Worm (Caenorhabditis elegans) whole organism, mixed stage, embryonic: Measurements from ENCODE around the gene ttll-12.

ENCODE experiments used
- ceh-43 ChIP-seq: fragments of 200-800 bp; sonication (Bioruptor generic); optimal IDR thresholded peaks from 2 replicates; lab custom pipeline; 2018; ENCODE audit warnings: mild to moderate bottlenecking, missing genetic modification characterization, moderate library complexity, missing compliant biosample characterization
- flh-1 ChIP-seq: fragments of 200-800 bp; sonication (Bioruptor generic); optimal IDR thresholded peaks from 2 replicates; lab custom pipeline; 2018; ENCODE audit warnings: mild to moderate bottlenecking, missing genetic modification characterization, moderate library complexity, missing compliant biosample characterization
- lin-13 ChIP-seq: fragments of 150-350 bp; optimal IDR thresholded peaks from 2 replicates; lab custom pipeline; 2014; ENCODE audit warnings: missing biosample characterization, missing genetic modification characterization
- mab-5 ChIP-seq: fragments of 150-350 bp; optimal IDR thresholded peaks from 2 replicates; lab custom pipeline; 2014; ENCODE audit warnings: missing biosample characterization, missing genetic modification characterization
- mep-1 ChIP-seq: fragments of 150-350 bp; optimal IDR thresholded peaks from 2 replicates; lab custom pipeline; 2017; ENCODE audit warnings: missing biosample characterization, missing genetic modification reagents, missing genetic modification characterization, inconsistent platforms
- nhr-237 ChIP-seq: fragments of 150-350 bp; optimal IDR thresholded peaks from 2 replicates; lab custom pipeline; 2014; ENCODE audit warnings: missing biosample characterization, missing genetic modification characterization
- snpc-4 ChIP-seq: fragments of 150-350 bp; optimal IDR thresholded peaks from 2 replicates; lab custom pipeline; 2014; ENCODE audit warnings: missing biosample characterization, missing genetic modification characterization
- sptf-1 ChIP-seq: sonication (generic microtip); optimal IDR thresholded peaks from 2 replicates; lab custom pipeline; 2017; ENCODE audit warnings: mild to moderate bottlenecking, missing genetic modification characterization, moderate library complexity, missing compliant biosample characterization
- unc-120 ChIP-seq: sonication (generic microtip); optimal IDR thresholded peaks from 2 replicates; lab custom pipeline; 2017; ENCODE audit warnings: missing genetic modification characterization, missing compliant biosample characterization; ENCODE audit not compliant: poor library complexity, severe bottlenecking
- unc-39 ChIP-seq: fragments of 150-350 bp; optimal IDR thresholded peaks from 2 replicates; lab custom pipeline; 2014; ENCODE audit warnings: missing biosample characterization, missing genetic modification characterization

DNA sequence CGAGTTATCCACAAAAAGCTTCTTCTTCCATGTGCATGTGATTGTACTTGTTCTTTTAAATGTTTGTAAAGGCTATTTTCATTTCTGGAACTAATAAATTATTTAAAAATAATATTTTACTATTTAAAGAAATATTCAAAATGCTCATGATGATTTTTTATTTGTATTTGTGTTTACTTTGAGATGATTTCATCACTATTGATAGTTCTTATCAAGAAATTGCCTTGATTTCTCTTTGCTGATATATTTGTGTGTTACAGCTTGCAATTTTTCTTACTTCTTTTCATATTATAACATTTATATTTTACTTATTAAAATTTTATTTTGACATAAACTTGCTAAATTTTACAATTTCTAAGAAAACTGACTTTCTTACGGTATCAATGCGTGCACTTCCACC is 39.4 kb downstream of the ttll-12 start:
- no peak for TF ChIP-seq flh-1 (GFP tag; lab: Kevin White, UChicago)
- TF ChIP-seq unc-120 (tag; lab: Kevin White, UChicago): no peak
- TF ChIP-seq mab-5 (tag; lab: Kevin White, UChicago): no peak
- no peak for TF ChIP-seq lin-13 (tag; lab: Kevin White, UChicago)
- no peak for TF ChIP-seq snpc-4 (tag; lab: Kevin White, UChicago)
- TF ChIP-seq mep-1 (tag; lab: Kevin White, UChicago): no peak
- no peak for TF ChIP-seq ceh-43 (GFP tag; lab: Kevin White, UChicago)
- no peak for TF ChIP-seq nhr-237 (tag; lab: Kevin White, UChicago)
- TF ChIP-seq sptf-1 (tag; lab: Kevin White, UChicago): no peak
- no peak for TF ChIP-seq unc-39 (tag; lab: Kevin White, UChicago)
